Worm (Caenorhabditis elegans) whole organism, midembryonic: Measurements from ENCODE around the gene srw-23.

Experiments used
- T22C8.4 ChIP-seq: fragments of 200-800 bp; sonication (Bioruptor generic); IDR thresholded peaks from 2 replicates; pipeline ENCODE4 v1.3.6; 2022; ENCODE audit warnings: missing genetic modification characterization, missing compliant biosample characterization
- cog-1 ChIP-seq: sonication (generic microtip); optimal IDR thresholded peaks from 2 replicates; lab custom pipeline; 2016; ENCODE audit warnings: missing genetic modification characterization, missing compliant biosample characterization
- med-1 ChIP-seq: sonication (generic microtip); optimal IDR thresholded peaks from 2 replicates; lab custom pipeline; 2017; ENCODE audit warnings: missing genetic modification characterization, mild to moderate bottlenecking, missing compliant biosample characterization, antibody characterized with exemption, missing genetic modification reagents; ENCODE audit not compliant: insufficient read depth
- ref-1 ChIP-seq: fragments of 200-800 bp; sonication (Bioruptor generic); conservative IDR thresholded peaks from 2 replicates; pipeline ENCODE4 v1.3.6; 2022; ENCODE audit warnings: missing genetic modification reagents, missing genetic modification characterization, missing compliant biosample characterization
- ztf-29 ChIP-seq: fragments of 200-800 bp; sonication (Bioruptor generic); IDR thresholded peaks from 2 replicates; pipeline ENCODE4 v1.3.6; 2022; ENCODE audit warnings: missing genetic modification reagents, missing genetic modification characterization, missing compliant biosample characterization

DNA sequence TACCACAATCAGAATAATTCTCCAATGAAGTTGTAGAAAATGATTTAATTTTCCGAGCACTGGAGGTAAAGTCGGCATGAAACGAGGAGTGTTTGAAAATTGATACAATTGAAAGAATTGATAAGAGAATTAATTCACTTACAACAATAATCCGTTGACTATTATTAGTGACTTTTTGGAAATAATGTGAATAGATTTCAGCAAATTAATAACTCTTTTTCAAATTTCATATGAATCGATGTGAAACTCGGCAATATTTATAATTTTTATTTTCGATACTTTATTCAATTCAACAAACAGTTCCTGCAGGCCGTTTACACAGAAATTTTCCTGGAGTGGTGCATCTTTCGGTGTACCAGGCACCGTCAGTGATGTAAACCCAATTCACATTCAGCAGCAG, 21.7 kb upstream of the srw-23 start, which contains the start of gene clec-37:
- no peak for TF ChIP-seq ref-1
- TF ChIP-seq cog-1 (tag; lab: Kevin White, UChicago) = no peak
- no peak for TF ChIP-seq T22C8.4
- no peak for TF ChIP-seq ztf-29 (GFP tag; lab: Robert Waterston, UW)
- no peak for TF ChIP-seq med-1 (GFP tag; lab: Kevin White, UChicago)
